Worm (Caenorhabditis elegans) whole organism, early embryonic: ENCODE measurements around the gene Y54F10AM.6.

ENCODE experiments used
- F13C5.2 ChIP-seq: sonication (generic microtip); optimal IDR thresholded peaks from 2 replicates; lab custom pipeline; 2017; ENCODE audit warnings: mild to moderate bottlenecking, missing genetic modification characterization, inconsistent platforms, missing compliant biosample characterization
- aly-1 ChIP-seq: sonication (generic microtip); optimal IDR thresholded peaks from 2 replicates; lab custom pipeline; 2016; ENCODE audit warnings: missing genetic modification characterization, missing compliant biosample characterization
- ama-1 ChIP-seq: fragments of 150-350 bp; optimal IDR thresholded peaks from 2 replicates; lab custom pipeline; 2014
- flt-1 ChIP-seq: fragments of 200-800 bp; sonication (Bioruptor generic); IDR thresholded peaks from 2 replicates; pipeline ENCODE4 v1.3.6; 2022; ENCODE audit warnings: missing genetic modification characterization, missing compliant biosample characterization
- pes-1 ChIP-seq: fragments of 200-800 bp; sonication (Bioruptor generic); IDR thresholded peaks from 2 replicates; pipeline ENCODE4 v1.3.6; 2022; ENCODE audit warnings: missing genetic modification reagents, missing genetic modification characterization, missing compliant biosample characterization
- sea-1 ChIP-seq: fragments of 200-800 bp; sonication (Bioruptor generic); conservative IDR thresholded peaks from 2 replicates; pipeline ENCODE4 v1.3.6; 2022; ENCODE audit warnings: missing genetic modification characterization, missing compliant biosample characterization
- tra-4 ChIP-seq: sonication (generic microtip); optimal IDR thresholded peaks from 2 replicates; lab custom pipeline; 2017; ENCODE audit warnings: missing genetic modification characterization, missing compliant biosample characterization

ce11 chrIII:2560763-2561162 lies 52.1 kb downstream of the Y54F10AM.6 start:
- TF ChIP-seq ama-1: no peak
- no peak for TF ChIP-seq tra-4
- no peak for TF ChIP-seq flt-1 (GFP tag; lab: Robert Waterston, UW)
- TF ChIP-seq F13C5.2 (tag; lab: Kevin White, UChicago): no peak
- TF ChIP-seq aly-1: no peak
- no peak for TF ChIP-seq sea-1 (GFP tag; lab: Robert Waterston, UW)
- TF ChIP-seq pes-1 (GFP tag; lab: Robert Waterston, UW): no peak
